Worm (Caenorhabditis elegans): ENCODE results near the gene gei-1.

- TF ChIP-seq W03F9.2 (tag; optimal IDR thresholded peaks at IDR 0.05) (peak; percentile 24), him-1 (tag; optimal IDR thresholded peaks at IDR 0.05) (no peak)
These were observed 20.8 kb upstream of the gei-1 start for ce11 chrIII:3323906-3324305.
